Worm (Caenorhabditis elegans) whole organism, L4 larva: Measurements from ENCODE around the gene Y113G7B.15.

Experiments
- ama-1 ChIP-seq: fragments of 150-350 bp; optimal IDR thresholded peaks from 2 replicates; lab custom pipeline; 2014; ENCODE audit warnings: inconsistent platforms, mixed read lengths
- attf-4 ChIP-seq: sonication (generic microtip); optimal IDR thresholded peaks from 3 replicates; lab custom pipeline; 2017; ENCODE audit warnings: missing biosample characterization, missing genetic modification characterization
- pqm-1 ChIP-seq: sonication (generic microtip); optimal IDR thresholded peaks from 2 replicates; lab custom pipeline; 2017; ENCODE audit warnings: missing biosample characterization, missing genetic modification characterization
- rbr-2 ChIP-seq: sonication (generic microtip); optimal IDR thresholded peaks from 2 replicates; lab custom pipeline; 2016; ENCODE audit warnings: missing genotype, missing genetic modification characterization, missing compliant biosample characterization
- skn-1 ChIP-seq: fragments of 150-350 bp; optimal IDR thresholded peaks from 2 replicates; lab custom pipeline; 2014; ENCODE audit warnings: missing biosample characterization, missing genetic modification characterization
- zfp-3 ChIP-seq: fragments of 200-800 bp; sonication (Bioruptor generic); conservative IDR thresholded peaks from 2 replicates; pipeline ENCODE4 v1.3.6; 2022; ENCODE audit warnings: missing genetic modification reagents, missing genetic modification characterization, missing compliant biosample characterization

ce11 chrV:20201316-20201715 lies 32.3 kb downstream of the Y113G7B.15 start, which contains the start of gene fbxa-114:
- TF ChIP-seq pqm-1 (tag; lab: Kevin White, UChicago): no peak
- no peak for TF ChIP-seq rbr-2
- TF ChIP-seq attf-4: no peak
- no peak for TF ChIP-seq skn-1
- no peak for TF ChIP-seq zfp-3 (GFP tag; lab: Robert Waterston, UW)
- TF ChIP-seq ama-1 (lab: Kevin White, UChicago): no peak
